Worm (Caenorhabditis elegans) whole organism, early embryonic: ENCODE results near the gene nucl-1.

ENCODE experiments used
- B0310.2 ChIP-seq: sonication (generic microtip); optimal IDR thresholded peaks from 2 replicates; lab custom pipeline; 2016; ENCODE audit warnings: mild to moderate bottlenecking, missing genetic modification characterization, missing compliant biosample characterization
- F13C5.2 ChIP-seq: sonication (generic microtip); optimal IDR thresholded peaks from 2 replicates; lab custom pipeline; 2017; ENCODE audit warnings: mild to moderate bottlenecking, missing genetic modification characterization, inconsistent platforms, missing compliant biosample characterization
- aly-1 ChIP-seq: sonication (generic microtip); optimal IDR thresholded peaks from 2 replicates; lab custom pipeline; 2016; ENCODE audit warnings: missing genetic modification characterization, missing compliant biosample characterization
- ama-1 ChIP-seq: fragments of 150-350 bp; optimal IDR thresholded peaks from 2 replicates; lab custom pipeline; 2014
- ceh-13 ChIP-seq: fragments of 200-800 bp; sonication (Bioruptor generic); optimal IDR thresholded peaks from 2 replicates; lab custom pipeline; 2018; ENCODE audit warnings: mild to moderate bottlenecking, missing genetic modification characterization, missing compliant biosample characterization
- ceh-36 ChIP-seq: sonication (generic microtip); optimal IDR thresholded peaks from 2 replicates; lab custom pipeline; 2016; ENCODE audit warnings: missing genetic modification characterization, inconsistent platforms, missing compliant biosample characterization
- ets-7 ChIP-seq: sonication (generic microtip); optimal IDR thresholded peaks from 2 replicates; lab custom pipeline; 2016; ENCODE audit warnings: missing genotype, missing genetic modification characterization, missing compliant biosample characterization
- flt-1 ChIP-seq: fragments of 200-800 bp; sonication (Bioruptor generic); IDR thresholded peaks from 2 replicates; pipeline ENCODE4 v1.3.6; 2022; ENCODE audit warnings: missing genetic modification characterization, missing compliant biosample characterization
- hmbx-1 ChIP-seq: sonication (generic microtip); optimal IDR thresholded peaks from 2 replicates; lab custom pipeline; 2016; ENCODE audit warnings: mild to moderate bottlenecking, missing genetic modification characterization, missing compliant biosample characterization
- hmg-4 ChIP-seq: fragments of 200-800 bp; sonication (Bioruptor generic); optimal IDR thresholded peaks from 2 replicates; lab custom pipeline; 2018; ENCODE audit warnings: mild to moderate bottlenecking, missing genetic modification characterization, missing compliant biosample characterization
- hnd-1 ChIP-seq: sonication (generic microtip); optimal IDR thresholded peaks from 2 replicates; lab custom pipeline; 2016; ENCODE audit warnings: missing genetic modification characterization, missing compliant biosample characterization
- pes-1 ChIP-seq: fragments of 200-800 bp; sonication (Bioruptor generic); IDR thresholded peaks from 2 replicates; pipeline ENCODE4 v1.3.6; 2022; ENCODE audit warnings: missing genetic modification reagents, missing genetic modification characterization, missing compliant biosample characterization
- scrt-1 ChIP-seq: fragments of 200-800 bp; sonication (Bioruptor generic); IDR thresholded peaks from 2 replicates; pipeline ENCODE4 v1.3.6; 2022; ENCODE audit warnings: missing genetic modification characterization, missing compliant biosample characterization
- sea-1 ChIP-seq: fragments of 200-800 bp; sonication (Bioruptor generic); conservative IDR thresholded peaks from 2 replicates; pipeline ENCODE4 v1.3.6; 2022; ENCODE audit warnings: missing genetic modification characterization, missing compliant biosample characterization
- tbx-11 ChIP-seq: fragments of 200-800 bp; sonication (Bioruptor generic); IDR thresholded peaks from 2 replicates; pipeline ENCODE4 v1.3.6; 2022; ENCODE audit warnings: missing genetic modification characterization, missing compliant biosample characterization
- tbx-37 ChIP-seq: fragments of 200-800 bp; sonication (Bioruptor generic); conservative IDR thresholded peaks from 2 replicates; pipeline ENCODE4 v1.3.6; 2022; ENCODE audit warnings: missing genetic modification reagents, missing genetic modification characterization, missing compliant biosample characterization
- tra-4 ChIP-seq: sonication (generic microtip); optimal IDR thresholded peaks from 2 replicates; lab custom pipeline; 2017; ENCODE audit warnings: missing genetic modification characterization, missing compliant biosample characterization

Gene nucl-1

DNA sequence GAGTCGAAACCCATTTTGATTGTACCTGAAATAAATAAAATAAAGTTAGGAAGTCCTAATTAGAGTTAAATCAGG lies at the start of gene nucl-1:
Gene nucl-1 (minus strand): TSS at position 26 of the 75 bp plus-strand sequence.
- TF ChIP-seq pes-1 (GFP tag; lab: Robert Waterston, UW) (no peak), ama-1 (no peak), B0310.2 (tag; lab: Kevin White, UChicago) (no peak), tbx-11 (GFP tag; lab: Robert Waterston, UW) (no peak), flt-1 (GFP tag; lab: Robert Waterston, UW) (no peak), ceh-36 (no peak), sea-1 (no peak), ceh-13 (no peak), tbx-37 (GFP tag; lab: Robert Waterston, UW) (no peak), hmg-4 (no peak), aly-1 (tag; lab: Kevin White, UChicago) (no peak), hnd-1 (tag; lab: Kevin White, UChicago) (no peak), hmbx-1 (tag; lab: Kevin White, UChicago) (no peak), F13C5.2 (tag; lab: Kevin White, UChicago) (no peak), scrt-1 (GFP tag; lab: Robert Waterston, UW) (no peak), ets-7 (no peak), tra-4 (tag; lab: Kevin White, UChicago) (no peak)

DNA sequence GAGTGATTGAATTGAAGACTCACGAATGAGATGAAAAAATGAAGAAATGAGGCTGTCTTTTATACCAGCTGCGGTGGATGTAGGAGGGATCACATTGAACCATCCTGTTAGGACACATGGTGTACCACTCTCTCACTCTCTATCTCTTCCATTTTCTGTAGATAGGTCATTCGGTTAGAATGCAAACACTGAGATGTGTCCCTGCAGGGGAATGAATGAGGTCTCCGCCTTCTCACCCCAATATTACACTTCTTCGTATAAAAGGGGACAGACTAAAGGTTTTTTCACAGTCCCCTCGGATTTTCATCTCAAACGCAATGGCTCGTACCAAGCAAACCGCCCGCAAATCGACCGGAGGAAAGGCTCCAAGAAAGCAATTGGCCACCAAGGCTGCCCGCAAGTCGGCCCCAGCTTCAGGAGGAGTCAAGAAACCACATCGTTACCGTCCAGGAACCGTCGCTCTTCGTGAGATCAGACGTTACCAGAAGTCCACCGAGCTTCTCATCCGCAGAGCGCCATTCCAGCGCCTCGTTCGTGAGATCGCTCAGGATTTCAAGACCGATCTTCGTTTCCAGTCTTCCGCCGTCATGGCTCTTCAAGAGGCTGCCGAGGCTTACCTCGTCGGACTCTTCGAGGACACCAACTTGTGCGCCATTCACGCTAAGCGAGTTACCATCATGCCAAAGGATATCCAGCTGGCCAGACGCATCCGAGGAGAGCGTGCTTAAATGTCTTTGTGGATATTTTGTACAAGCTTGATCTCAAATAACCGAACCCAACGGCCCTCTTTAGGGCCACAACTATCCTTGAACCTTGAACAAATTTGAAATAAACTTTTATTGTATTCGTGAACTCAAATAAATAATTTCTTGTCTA lies 44.9 kb upstream of the nucl-1 start, which contains the start of gene his-32:
Gene his-32 (plus strand): TSS at position 318 of the 876 bp plus-strand sequence.
- peak; percentile 67; the same call in 1 of the 2 replicates for TF ChIP-seq sea-1
- no peak for TF ChIP-seq tbx-37 (GFP tag; lab: Robert Waterston, UW)
- TF ChIP-seq ceh-13: no peak
- TF ChIP-seq B0310.2 (tag; lab: Kevin White, UChicago): peak; percentile 88
- peak; percentile 100 for TF ChIP-seq aly-1 (tag; lab: Kevin White, UChicago)
- TF ChIP-seq pes-1 (GFP tag; lab: Robert Waterston, UW): peak; percentile 76
- TF ChIP-seq scrt-1 (GFP tag; lab: Robert Waterston, UW): peak; percentile 78; the same call in 1 of the 2 replicates
- no peak for TF ChIP-seq ets-7
- no peak for TF ChIP-seq tbx-11 (GFP tag; lab: Robert Waterston, UW)
- peak; percentile 25 for TF ChIP-seq tra-4 (tag; lab: Kevin White, UChicago)
- peak; percentile 69 for TF ChIP-seq ceh-36
- TF ChIP-seq hmbx-1 (tag; lab: Kevin White, UChicago): peak; percentile 60
- TF ChIP-seq ama-1: peak; percentile 99
- TF ChIP-seq F13C5.2 (tag; lab: Kevin White, UChicago): peak; percentile 18
- peak; percentile 65; the same call in 1 of the 2 replicates for TF ChIP-seq flt-1 (GFP tag; lab: Robert Waterston, UW)
- no peak for TF ChIP-seq hnd-1 (tag; lab: Kevin White, UChicago)
- peak; percentile 41 for TF ChIP-seq hmg-4

DNA sequence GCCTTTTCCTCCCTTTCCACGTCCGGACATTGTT lies 44.4 kb upstream of the nucl-1 start, which contains the start of gene his-31:
Gene his-31 (minus strand): TSS at position 30 of the 34 bp plus-strand sequence.
- TF ChIP-seq pes-1 (GFP tag; lab: Robert Waterston, UW) (no peak), hmbx-1 (tag; lab: Kevin White, UChicago) (no peak), B0310.2 (tag; lab: Kevin White, UChicago) (no peak), ama-1 (no peak), scrt-1 (GFP tag; lab: Robert Waterston, UW) (no peak), aly-1 (tag; lab: Kevin White, UChicago) (no peak), ceh-13 (no peak), hmg-4 (no peak), flt-1 (GFP tag; lab: Robert Waterston, UW) (no peak), hnd-1 (tag; lab: Kevin White, UChicago) (no peak), sea-1 (no peak), tbx-37 (GFP tag; lab: Robert Waterston, UW) (no peak), tra-4 (tag; lab: Kevin White, UChicago) (no peak)

DNA sequence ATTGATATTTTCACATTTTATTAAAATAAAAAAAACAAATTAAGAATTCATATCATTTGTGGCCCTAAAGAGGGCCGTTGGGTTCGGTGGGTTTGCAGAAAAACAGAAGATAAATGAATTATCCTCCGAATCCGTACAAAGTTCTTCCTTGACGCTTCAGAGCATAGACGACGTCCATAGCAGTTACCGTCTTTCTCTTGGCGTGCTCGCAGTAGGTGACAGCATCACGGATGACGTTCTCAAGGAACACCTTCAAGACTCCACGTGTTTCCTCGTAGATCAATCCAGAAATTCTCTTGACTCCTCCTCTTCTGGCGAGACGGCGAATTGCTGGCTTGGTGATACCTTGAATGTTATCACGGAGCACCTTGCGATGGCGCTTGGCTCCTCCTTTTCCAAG lies 44.2 kb upstream of the nucl-1 start:
- TF ChIP-seq aly-1 (tag; lab: Kevin White, UChicago): peak; percentile 47
- TF ChIP-seq ama-1: peak; percentile 97
- TF ChIP-seq hnd-1 (tag; lab: Kevin White, UChicago): no peak
- TF ChIP-seq ceh-13: no peak
- TF ChIP-seq ets-7: no peak
- no peak for TF ChIP-seq pes-1 (GFP tag; lab: Robert Waterston, UW)

DNA sequence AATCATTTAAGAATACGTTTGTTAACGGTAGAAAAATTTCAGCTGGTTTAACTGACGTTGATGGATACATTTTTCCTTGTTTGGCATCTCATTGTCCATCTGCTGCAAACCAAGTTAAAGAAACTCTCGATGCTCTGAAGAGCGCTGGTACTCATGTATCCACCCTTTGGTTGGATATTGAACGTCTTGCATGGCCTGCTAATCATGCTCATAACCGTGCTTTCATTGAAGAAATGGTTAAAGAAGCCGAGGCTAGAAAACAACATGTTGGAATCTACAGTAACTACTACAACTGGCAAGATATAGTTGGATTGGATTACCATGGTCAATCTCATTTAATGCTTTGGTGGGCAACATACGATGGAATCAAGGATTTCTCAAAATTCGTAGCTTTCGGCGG lies 43.7 kb upstream of the nucl-1 start:
- 0 out of 2 replicates have a peak, but pooled peaks have one; percentile 2 for TF ChIP-seq flt-1 (GFP tag; lab: Robert Waterston, UW)
- TF ChIP-seq sea-1: no peak
- no peak for TF ChIP-seq F13C5.2 (tag; lab: Kevin White, UChicago)
- no peak for TF ChIP-seq B0310.2 (tag; lab: Kevin White, UChicago)
- no peak for TF ChIP-seq hmg-4
- TF ChIP-seq hnd-1 (tag; lab: Kevin White, UChicago): no peak
- TF ChIP-seq tbx-11 (GFP tag; lab: Robert Waterston, UW): no peak
- no peak for TF ChIP-seq scrt-1 (GFP tag; lab: Robert Waterston, UW)

DNA sequence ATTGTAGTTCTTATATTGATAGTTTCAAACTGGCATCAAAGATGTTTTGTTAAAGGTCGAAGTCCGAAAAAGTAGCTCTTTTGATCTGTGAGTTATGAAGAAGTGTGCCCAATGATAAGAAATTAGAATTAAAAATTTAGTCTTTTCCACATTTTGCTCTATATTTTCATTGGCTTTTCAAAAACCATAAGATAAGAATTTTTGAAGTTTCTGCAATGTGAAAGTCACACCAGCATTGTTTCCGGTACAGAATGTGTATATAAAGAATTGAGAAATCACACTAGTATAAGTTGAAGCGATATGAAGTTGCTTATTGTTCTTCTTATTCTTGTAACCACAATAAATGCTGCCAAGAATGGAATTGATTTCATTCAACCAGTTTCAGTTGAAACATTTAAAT lies 43.2 kb upstream of the nucl-1 start, which contains the start of gene lys-10:
Gene lys-10 (plus strand): TSS at position 301 of the 400 bp plus-strand sequence.
- no peak for TF ChIP-seq tbx-37 (GFP tag; lab: Robert Waterston, UW)
- no peak for TF ChIP-seq hmbx-1 (tag; lab: Kevin White, UChicago)
- TF ChIP-seq flt-1 (GFP tag; lab: Robert Waterston, UW): no peak
- no peak for TF ChIP-seq ceh-13
- no peak for TF ChIP-seq hnd-1 (tag; lab: Kevin White, UChicago)
- TF ChIP-seq ceh-36: no peak
- TF ChIP-seq F13C5.2 (tag; lab: Kevin White, UChicago): no peak
- TF ChIP-seq sea-1: no peak
- TF ChIP-seq pes-1 (GFP tag; lab: Robert Waterston, UW): no peak
- TF ChIP-seq tra-4 (tag; lab: Kevin White, UChicago): no peak
- no peak for TF ChIP-seq tbx-11 (GFP tag; lab: Robert Waterston, UW)
- no peak for TF ChIP-seq aly-1 (tag; lab: Kevin White, UChicago)
- no peak for TF ChIP-seq ets-7
- TF ChIP-seq B0310.2 (tag; lab: Kevin White, UChicago): no peak
- no peak for TF ChIP-seq scrt-1 (GFP tag; lab: Robert Waterston, UW)
- TF ChIP-seq ama-1: no peak
- TF ChIP-seq hmg-4: no peak

DNA sequence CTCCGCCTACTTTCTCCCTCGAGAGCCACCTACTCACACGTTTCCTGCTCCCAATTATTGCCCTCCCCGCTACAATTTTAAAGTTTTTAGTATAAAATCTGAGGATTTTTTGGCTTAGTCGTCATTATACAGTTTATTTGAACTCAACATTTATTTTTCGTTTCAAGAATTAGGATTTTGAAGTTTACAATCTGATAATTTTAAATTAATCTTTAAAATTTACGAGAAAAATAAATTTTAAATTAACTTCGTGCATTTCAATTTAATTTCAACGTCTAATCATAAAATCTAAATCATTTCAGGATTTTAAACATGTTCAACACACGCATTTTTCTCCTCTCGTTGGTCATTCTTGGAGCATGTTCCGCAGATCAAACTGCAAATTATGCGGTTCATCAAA lies 39.6 kb upstream of the nucl-1 start, which contains the start of gene F35H10.2:
Gene F35H10.2 (plus strand): TSS at position 301 of the 400 bp plus-strand sequence.
- TF ChIP-seq aly-1 (tag; lab: Kevin White, UChicago) (no peak), hnd-1 (tag; lab: Kevin White, UChicago) (no peak), ceh-13 (no peak), pes-1 (GFP tag; lab: Robert Waterston, UW) (no peak), ceh-36 (no peak), sea-1 (no peak)
